Worm (Caenorhabditis elegans) whole organism, L4 larva: ENCODE measurements around the gene T16A9.5.

Experiments
- F37D6.2 ChIP-seq: sonication (generic microtip); optimal IDR thresholded peaks from 2 replicates; lab custom pipeline; 2016; ENCODE audit warnings: mild to moderate bottlenecking, missing genetic modification characterization, missing compliant biosample characterization
- F44E2.7 ChIP-seq: fragments of 200-800 bp; sonication (Bioruptor generic); IDR thresholded peaks from 2 replicates; pipeline ENCODE4 v2.1.2; 2022; ENCODE audit warnings: missing genetic modification characterization, missing compliant biosample characterization
- F49E8.2 ChIP-seq: sonication (generic microtip); optimal IDR thresholded peaks from 2 replicates; lab custom pipeline; 2016; ENCODE audit warnings: missing compliant biosample characterization, mild to moderate bottlenecking, missing genetic modification characterization, borderline replicate concordance
- R02D3.7 ChIP-seq: fragments of 150-350 bp; sonication (generic microtip); optimal IDR thresholded peaks from 3 replicates; lab custom pipeline; 2014; ENCODE audit warnings: missing biosample characterization, missing genetic modification characterization
- Y5F2A.4 ChIP-seq: fragments of 200-800 bp; sonication (Bioruptor generic); optimal IDR thresholded peaks from 2 replicates; lab custom pipeline; 2018; ENCODE audit warnings: mild to moderate bottlenecking, missing genetic modification characterization, missing compliant biosample characterization
- Y75B8A.6 ChIP-seq: fragments of 200-800 bp; sonication (Bioruptor generic); IDR thresholded peaks from 2 replicates; pipeline ENCODE4 v1.3.6; 2022; ENCODE audit warnings: missing genetic modification reagents, missing genetic modification characterization, missing compliant biosample characterization
- aha-1 ChIP-seq: fragments of 150-350 bp; peaks from one replicate; lab custom pipeline; 2014; ENCODE audit warnings: missing biosample characterization, missing genetic modification characterization
- ama-1 ChIP-seq: fragments of 150-350 bp; optimal IDR thresholded peaks from 2 replicates; lab custom pipeline; 2014; ENCODE audit warnings: inconsistent platforms, mixed read lengths
- arid-1 ChIP-seq: fragments of 200-800 bp; sonication (Bioruptor generic); conservative IDR thresholded peaks from 2 replicates; pipeline ENCODE4 v1.3.6; 2022; ENCODE audit warnings: missing genetic modification reagents, missing genetic modification characterization, missing compliant biosample characterization
- attf-4 ChIP-seq: sonication (generic microtip); optimal IDR thresholded peaks from 3 replicates; lab custom pipeline; 2017; ENCODE audit warnings: missing biosample characterization, missing genetic modification characterization
- ceh-28 ChIP-seq: fragments of 150-350 bp; optimal IDR thresholded peaks from 2 replicates; lab custom pipeline; 2014; ENCODE audit warnings: missing biosample characterization, missing genetic modification reagents, missing genetic modification characterization
- ceh-82 ChIP-seq: sonication (generic microtip); optimal IDR thresholded peaks from 2 replicates; lab custom pipeline; 2017; ENCODE audit warnings: missing biosample characterization, missing genetic modification characterization
- cey-2 ChIP-seq: sonication (generic microtip); optimal IDR thresholded peaks from 3 replicates; lab custom pipeline; 2017; ENCODE audit warnings: missing genetic modification characterization, mild to moderate bottlenecking, missing compliant biosample characterization, antibody characterized with exemption, borderline replicate concordance; ENCODE audit not compliant: insufficient read depth
- ctbp-1 ChIP-seq: fragments of 200-800 bp; sonication (Bioruptor generic); IDR thresholded peaks from 2 replicates; pipeline ENCODE4 v1.3.6; 2022; ENCODE audit warnings: missing genetic modification reagents, missing genetic modification characterization, missing compliant biosample characterization
- daf-12 ChIP-seq: fragments of 150-350 bp; optimal IDR thresholded peaks from 2 replicates; lab custom pipeline; 2014; ENCODE audit warnings: missing biosample characterization, missing genetic modification reagents, missing genetic modification characterization
- daf-16 ChIP-seq, 3 experiments: sonication (generic microtip); optimal IDR thresholded peaks; 2 replicates each; lab custom pipeline; 2016 to 2017; ENCODE audit warnings: missing genetic modification characterization in 3 of 3, missing genetic modification reagents in 3 of 3, mild to moderate bottlenecking in 2 of 3, missing compliant biosample characterization in 2 of 3, missing biosample characterization in 1 of 3, moderate library complexity in 1 of 3
- dmd-9 ChIP-seq: fragments of 200-800 bp; sonication (Bioruptor generic); IDR thresholded peaks from 2 replicates; pipeline ENCODE4 v1.3.6; 2022; ENCODE audit warnings: missing genetic modification reagents, missing genetic modification characterization, missing compliant biosample characterization
- dve-1 ChIP-seq: sonication (generic microtip); optimal IDR thresholded peaks from 2 replicates; lab custom pipeline; 2017; ENCODE audit warnings: antibody characterized with exemption, mild to moderate bottlenecking, missing genetic modification characterization, missing compliant biosample characterization; ENCODE audit not compliant: insufficient read depth
- hif-1 ChIP-seq, 2 experiments: sonication (generic microtip); optimal IDR thresholded peaks; 2 replicates each; lab custom pipeline; 2016 to 2017; ENCODE audit warnings: missing compliant biosample characterization in 2 of 2, missing genetic modification characterization in 2 of 2, missing genetic modification reagents in 2 of 2, missing genotype in 2 of 2, mild to moderate bottlenecking in 1 of 2
- hlh-11 ChIP-seq: fragments of 200-800 bp; sonication (Bioruptor generic); optimal IDR thresholded peaks from 2 replicates; lab custom pipeline; 2018; ENCODE audit warnings: mild to moderate bottlenecking, missing genetic modification characterization, missing compliant biosample characterization
- hlh-30 ChIP-seq: sonication (generic microtip); optimal IDR thresholded peaks from 2 replicates; lab custom pipeline; 2017; ENCODE audit warnings: antibody characterized with exemption, mild to moderate bottlenecking, missing genetic modification characterization, missing compliant biosample characterization; ENCODE audit not compliant: insufficient read depth
- hmg-1.1 ChIP-seq: fragments of 200-800 bp; sonication (Bioruptor generic); IDR thresholded peaks from 2 replicates; pipeline ENCODE4 v1.3.6; 2022; ENCODE audit warnings: missing genetic modification reagents, missing genetic modification characterization, missing compliant biosample characterization
- jun-1 ChIP-seq: fragments of 150-350 bp; optimal IDR thresholded peaks from 2 replicates; lab custom pipeline; 2014; ENCODE audit warnings: missing biosample characterization, missing genetic modification reagents, missing genetic modification characterization
- lin-1 ChIP-seq: fragments of 200-800 bp; sonication (Bioruptor generic); IDR thresholded peaks from 2 replicates; pipeline ENCODE4 v1.3.6; 2022; ENCODE audit warnings: missing genetic modification reagents, missing genetic modification characterization, missing compliant biosample characterization
- lin-15B ChIP-seq: fragments of 150-350 bp; sonication (generic microtip); optimal IDR thresholded peaks from 3 replicates; lab custom pipeline; 2014; ENCODE audit warnings: missing biosample characterization, missing genetic modification characterization
- lin-38 ChIP-seq: fragments of 200-800 bp; sonication (Bioruptor generic); IDR thresholded peaks from 2 replicates; pipeline ENCODE4 v1.3.6; 2022; ENCODE audit warnings: missing genetic modification reagents, missing genetic modification characterization, missing compliant biosample characterization
- lin-39 ChIP-seq: fragments of 150-350 bp; optimal IDR thresholded peaks from 2 replicates; lab custom pipeline; 2014; ENCODE audit warnings: missing biosample characterization, missing genetic modification reagents, missing genetic modification characterization
- lsy-2 ChIP-seq, 2 experiments: fragments of 150-350 bp in 1 of 2; sonication (generic microtip) in 1 of 2; optimal IDR thresholded peaks; 2 replicates each; lab custom pipeline; 2014 to 2017; ENCODE audit warnings: missing biosample characterization in 2 of 2, missing genetic modification characterization in 2 of 2
- madf-5 ChIP-seq, 2 experiments: fragments of 200-800 bp; sonication (Bioruptor generic); IDR thresholded peaks; 2 replicates each; pipeline ENCODE4 v1.3.6; 2022; ENCODE audit warnings: missing compliant biosample characterization in 2 of 2, missing genetic modification characterization in 2 of 2
- mdl-1 ChIP-seq, 2 experiments: fragments of 150-350 bp in 1 of 2; sonication (generic microtip) in 1 of 2; optimal IDR thresholded peaks; 2 replicates each; lab custom pipeline; 2014 to 2017; ENCODE audit warnings: missing biosample characterization in 2 of 2, missing genetic modification characterization in 2 of 2
- mes-2 ChIP-seq: sonication (generic microtip); optimal IDR thresholded peaks from 2 replicates; lab custom pipeline; 2016; ENCODE audit warnings: missing genotype, mild to moderate bottlenecking, missing genetic modification characterization, missing compliant biosample characterization; ENCODE audit not compliant: poor library complexity, severe bottlenecking
- nhr-102 ChIP-seq: sonication (generic microtip); optimal IDR thresholded peaks from 2 replicates; lab custom pipeline; 2016; ENCODE audit warnings: mild to moderate bottlenecking, missing genetic modification characterization, moderate library complexity, missing compliant biosample characterization
- nhr-25 ChIP-seq: sonication (generic microtip); optimal IDR thresholded peaks from 2 replicates; lab custom pipeline; 2017; ENCODE audit warnings: missing genetic modification characterization, mild to moderate bottlenecking, missing compliant biosample characterization, antibody characterized with exemption, moderate library complexity, borderline replicate concordance; ENCODE audit not compliant: insufficient read depth
- nhr-41 ChIP-seq: fragments of 200-800 bp; sonication (Bioruptor generic); IDR thresholded peaks from 2 replicates; pipeline ENCODE4 v1.3.6; 2022; ENCODE audit warnings: missing genetic modification reagents, missing genetic modification characterization, missing compliant biosample characterization
- nhr-42 ChIP-seq: fragments of 200-800 bp; sonication (Bioruptor generic); IDR thresholded peaks from 2 replicates; pipeline ENCODE4 v1.3.6; 2022; ENCODE audit warnings: missing genetic modification characterization, missing compliant biosample characterization
- nhr-76 ChIP-seq: fragments of 150-350 bp; optimal IDR thresholded peaks from 2 replicates; lab custom pipeline; 2014; ENCODE audit warnings: missing biosample characterization, missing genetic modification characterization
- pha-4 ChIP-seq, 2 experiments: fragments of 150-350 bp in 1 of 2; fragments of 200-800 bp in 1 of 2; sonication (Bioruptor generic) in 1 of 2; IDR thresholded peaks in 1 of 2; optimal IDR thresholded peaks in 1 of 2; 2 replicates each; pipeline versions ENCODE4 v1.3.6 to Lab custom; 2014 to 2022; ENCODE audit warnings: missing genetic modification characterization in 2 of 2, missing genetic modification reagents in 2 of 2, missing biosample characterization in 1 of 2, missing compliant biosample characterization in 1 of 2
- php-3 ChIP-seq: fragments of 200-800 bp; sonication (Bioruptor generic); IDR thresholded peaks from 2 replicates; pipeline ENCODE4 v1.3.6; 2022; ENCODE audit warnings: missing genetic modification reagents, missing genetic modification characterization, missing compliant biosample characterization
- pqm-1 ChIP-seq: sonication (generic microtip); optimal IDR thresholded peaks from 2 replicates; lab custom pipeline; 2017; ENCODE audit warnings: missing biosample characterization, missing genetic modification characterization
- skn-1 ChIP-seq: fragments of 150-350 bp; optimal IDR thresholded peaks from 2 replicates; lab custom pipeline; 2014; ENCODE audit warnings: missing biosample characterization, missing genetic modification characterization
- snpc-1.2 ChIP-seq: fragments of 200-800 bp; sonication (Bioruptor generic); IDR thresholded peaks from 2 replicates; pipeline ENCODE4 v1.3.6; 2022; ENCODE audit warnings: missing genetic modification reagents, missing genetic modification characterization, missing compliant biosample characterization
- snpc-4 ChIP-seq: fragments of 150-350 bp; optimal IDR thresholded peaks from 2 replicates; lab custom pipeline; 2014; ENCODE audit warnings: missing biosample characterization, missing genetic modification characterization
- spr-3 ChIP-seq: fragments of 200-800 bp; sonication (Bioruptor generic); optimal IDR thresholded peaks from 2 replicates; lab custom pipeline; 2018; ENCODE audit warnings: mild to moderate bottlenecking, missing genetic modification characterization, missing compliant biosample characterization
- tag-97 ChIP-seq: fragments of 200-800 bp; sonication (Bioruptor generic); IDR thresholded peaks from 2 replicates; pipeline ENCODE4 v1.3.6; 2022; ENCODE audit warnings: missing genetic modification characterization, missing compliant biosample characterization
- unc-130 ChIP-seq: sonication (generic microtip); optimal IDR thresholded peaks from 2 replicates; lab custom pipeline; 2016; ENCODE audit warnings: missing genetic modification reagents, missing genetic modification characterization, missing compliant biosample characterization
- unc-39 ChIP-seq: sonication (generic microtip); optimal IDR thresholded peaks from 2 replicates; lab custom pipeline; 2017; ENCODE audit warnings: missing biosample characterization, missing genetic modification characterization
- zag-1 ChIP-seq: fragments of 150-350 bp; optimal IDR thresholded peaks from 2 replicates; lab custom pipeline; 2014; ENCODE audit warnings: missing biosample characterization, missing genetic modification characterization
- zip-11 ChIP-seq: fragments of 200-800 bp; sonication (Bioruptor generic); IDR thresholded peaks from 2 replicates; pipeline ENCODE4 v1.3.6; 2022; ENCODE audit warnings: missing genetic modification characterization, missing compliant biosample characterization

Gene T16A9.5

ce11 chrV:14197651-14198050 lies 17.4 kb downstream of the T16A9.5 start (continued):
- TF ChIP-seq nhr-41 (GFP tag; lab: Robert Waterston, UW) (no peak), nhr-102 (tag; lab: Kevin White, UChicago) (peak; percentile 26), tag-97 (GFP tag; lab: Robert Waterston, UW) (no peak), mdl-1 (tag; optimal IDR thresholded peaks at IDR 0.05; lab: Kevin White, UChicago) (peak in 1 of 2 experiments; percentile 59), aha-1 (tag; lab: Kevin White, UChicago) (peak; percentile 57), lsy-2 (tag; optimal IDR thresholded peaks at IDR 0.05; lab: Kevin White, UChicago) (peak in 1 of 2 experiments; percentile 68), ama-1 (peak; percentile 87), madf-5 (GFP tag; IDR thresholded peaks at IDR 0.05; lab: Robert Waterston, UW) (0 out of 4 replicates have a peak, but pooled peaks of 1 of the 2 experiments have one; percentile 33), hif-1 (tag; optimal IDR thresholded peaks at IDR 0.05; lab: Kevin White, UChicago) (peak in 1 of 2 experiments; percentile 41), hlh-11 (peak; percentile 54), daf-16 (GFP tag; optimal IDR thresholded peaks at IDR 0.05; lab: Kevin White, UChicago) (peak in 1 of 2 experiments; percentile 10), daf-16 (tag; optimal IDR thresholded peaks at IDR 0.05; lab: Kevin White, UChicago) (peak; percentile 49), daf-12 (no peak), hmg-1.1 (no peak), jun-1 (no peak), arid-1 (GFP tag; lab: Robert Waterston, UW) (peak; percentile 49; the same call in 1 of the 2 replicates), nhr-76 (tag; lab: Kevin White, UChicago) (no peak), attf-4 (tag; lab: Kevin White, UChicago) (no peak), skn-1 (tag; lab: Kevin White, UChicago) (no peak), cey-2 (tag; lab: Kevin White, UChicago) (no peak), mes-2 (tag; lab: Kevin White, UChicago) (peak; percentile 64), R02D3.7 (tag; lab: Kevin White, UChicago) (peak; percentile 7), hlh-30 (peak; percentile 52), lin-1 (GFP tag; lab: Robert Waterston, UW) (peak; percentile 59; the same call in 1 of the 2 replicates), pha-4 (GFP tag; IDR thresholded peaks at IDR 0.05; lab: Robert Waterston, UW) (peak; percentile 44; the same call in 1 of the 2 replicates), pha-4 (tag; optimal IDR thresholded peaks at IDR 0.05; lab: Kevin White, UChicago) (no peak), pqm-1 (tag; lab: Kevin White, UChicago) (no peak), ctbp-1 (GFP tag; lab: Robert Waterston, UW) (0 out of 2 replicates have a peak, but pooled peaks have one; percentile 41), unc-130 (GFP tag; lab: Kevin White, UChicago) (no peak), ceh-28 (tag; lab: Kevin White, UChicago) (no peak), snpc-4 (tag; lab: Kevin White, UChicago) (no peak), php-3 (no peak), zip-11 (GFP tag; lab: Robert Waterston, UW) (no peak), nhr-42 (GFP tag; lab: Robert Waterston, UW) (no peak), F44E2.7 (GFP tag; lab: Robert Waterston, UW) (no peak), dve-1 (tag; lab: Kevin White, UChicago) (peak; percentile 23), snpc-1.2 (GFP tag; lab: Robert Waterston, UW) (no peak), Y5F2A.4 (GFP tag; lab: Kevin White, UChicago) (no peak)

- no peak for TF ChIP-seq jun-1
- no peak for TF ChIP-seq lin-15B
- TF ChIP-seq lin-39 (tag; lab: Kevin White, UChicago), result no peak
- no peak for TF ChIP-seq ceh-82 (tag; lab: Kevin White, UChicago)
- no peak for TF ChIP-seq nhr-25
- no peak for TF ChIP-seq madf-5 (GFP tag; IDR thresholded peaks at IDR 0.05; lab: Robert Waterston, UW)
- TF ChIP-seq lin-38 (GFP tag; lab: Robert Waterston, UW), result 0 out of 2 replicates have a peak, but pooled peaks have one; percentile 12
- TF ChIP-seq hmg-1.1, result 0 out of 2 replicates have a peak, but pooled peaks have one; percentile 26
- TF ChIP-seq cey-2 (tag; lab: Kevin White, UChicago), result no peak
- TF ChIP-seq spr-3, result no peak
- TF ChIP-seq php-3, result no peak
- TF ChIP-seq F49E8.2 (tag; lab: Kevin White, UChicago), result no peak
- TF ChIP-seq unc-39 (tag; lab: Kevin White, UChicago), result no peak
- TF ChIP-seq dmd-9 (GFP tag; lab: Robert Waterston, UW), result no peak
- no peak for TF ChIP-seq zip-11 (GFP tag; lab: Robert Waterston, UW)
- TF ChIP-seq hlh-11, result no peak
- TF ChIP-seq F37D6.2 (tag; lab: Kevin White, UChicago), result no peak
- TF ChIP-seq zag-1, result no peak
- no peak for TF ChIP-seq aha-1 (tag; lab: Kevin White, UChicago)
- no peak for TF ChIP-seq Y75B8A.6 (GFP tag; lab: Robert Waterston, UW)
Observed at ce11 chrV:14194514-14194913, 20.5 kb downstream of the T16A9.5 start.
